Fruit fly (Drosophila melanogaster) S2 (cell line): Measurements from ENCODE around the gene dock.

ENCODE experiments used
- CG8478 ChIP-seq: fragments of >200 bp; optimal IDR thresholded peaks from 2 replicates; lab custom pipeline; 2018
- CTCF ChIP-seq, 2 experiments: fragments of >200 bp; optimal IDR thresholded peaks; 2 replicates each; lab custom pipeline; 2018

dm6 chr2L:877002-877401 lies 51.2 kb downstream of the dock start, which contains the start of gene ninaA:
- no peak for TF ChIP-seq CTCF (optimal IDR thresholded peaks at IDR 0.05; lab: Kevin White, UChicago)
- no peak for TF ChIP-seq CG8478
